Fruit fly (Drosophila melanogaster) whole organism, pupa: Measurements from ENCODE around the gene ida.

ENCODE experiments used
- CG17806 ChIP-seq: fragments of 200-800 bp; sonication (Bioruptor generic); optimal IDR thresholded peaks from 2 replicates; lab custom pipeline; 2018; ENCODE audit warnings: missing biosample characterization, mild to moderate bottlenecking, missing genetic modification characterization, moderate library complexity
- CG34367 ChIP-seq: fragments of 200-800 bp; sonication (Bioruptor generic); optimal IDR thresholded peaks from 2 replicates; lab custom pipeline; 2018; ENCODE audit warnings: missing biosample characterization, mild to moderate bottlenecking, missing genetic modification characterization
- EcR ChIP-seq: fragments of 200-800 bp; sonication (Bioruptor generic); optimal IDR thresholded peaks from 3 replicates; lab custom pipeline; 2019; ENCODE audit warnings: missing biosample characterization, missing genetic modification characterization, mild to moderate bottlenecking, moderate library complexity, missing genetic modification reagents
- Ets98B ChIP-seq: fragments of 200-800 bp; sonication (Bioruptor generic); IDR thresholded peaks from 2 replicates; pipeline ENCODE4 v1.3.6; 2022; ENCODE audit warnings: missing biosample characterization, missing genetic modification characterization
- gl ChIP-seq: fragments of 200-800 bp; sonication (Bioruptor generic); optimal IDR thresholded peaks from 2 replicates; lab custom pipeline; 2018; ENCODE audit warnings: missing biosample characterization, mild to moderate bottlenecking, missing genetic modification characterization

dm6 chr3L:3896553-3897034, 8.6 kb upstream of the ida start, which contains the start of the genes Gr63a and Lamtor4:
- TF ChIP-seq CG17806 (tag; lab: Kevin White, UChicago), result no peak
- no peak for TF ChIP-seq Ets98B (GFP tag; lab: Robert Waterston, UW)
- no peak for TF ChIP-seq gl (tag; lab: Kevin White, UChicago)
- TF ChIP-seq EcR (GFP tag; lab: Kevin White, UChicago), result no peak
- no peak for TF ChIP-seq CG34367 (tag; lab: Kevin White, UChicago)
